Fruit fly (Drosophila melanogaster) whole organism, embryonic: Measurements from ENCODE around the gene CG5191.
A peak's percentile ranks its signal among the peaks of the same experiment; 100 is the strongest.

Source experiments
- Atf-2 ChIP-seq: fragments of 200-800 bp; sonication (Bioruptor generic); optimal IDR thresholded peaks from 2 replicates; lab custom pipeline; 2016; ENCODE audit warnings: missing biosample characterization, missing genetic modification characterization
- Awh ChIP-seq: fragments of 200-800 bp; sonication (Bioruptor generic); IDR thresholded peaks from 2 replicates; pipeline ENCODE4, ENCODE4 v1.3.6; 2022; ENCODE audit warnings: missing biosample characterization, missing genetic modification characterization
- B-H2 ChIP-seq: fragments of 200-800 bp; sonication (Bioruptor generic); optimal IDR thresholded peaks from 2 replicates; lab custom pipeline; 2018; ENCODE audit warnings: missing biosample characterization, mild to moderate bottlenecking, missing genetic modification characterization
- Bteb2 ChIP-seq: fragments of 200-800 bp; sonication (Bioruptor generic); optimal IDR thresholded peaks from 2 replicates; lab custom pipeline; 2016; ENCODE audit warnings: missing biosample characterization, missing genetic modification characterization
- CG10959 ChIP-seq: fragments of 200-800 bp; sonication (Bioruptor generic); IDR thresholded peaks from 2 replicates; pipeline ENCODE4 v1.3.6; 2022; ENCODE audit warnings: missing biosample characterization, missing genetic modification characterization
- CG11696 ChIP-seq: fragments of 200-800 bp; sonication (Bioruptor generic); IDR thresholded peaks from 2 replicates; pipeline ENCODE4 v1.3.6; 2022; ENCODE audit warnings: missing biosample characterization, missing genetic modification characterization
- CG30431 ChIP-seq: fragments of 200-800 bp; sonication (Bioruptor generic); optimal IDR thresholded peaks from 2 replicates; lab custom pipeline; 2017; ENCODE audit warnings: missing biosample characterization, missing genetic modification characterization
- CG31441 ChIP-seq: fragments of 200-800 bp; sonication (Bioruptor generic); IDR thresholded peaks from 2 replicates; pipeline ENCODE4 v1.3.6; 2022; ENCODE audit warnings: missing biosample characterization, missing genetic modification characterization
- CG3163 ChIP-seq: fragments of 200-800 bp; sonication (Bioruptor generic); optimal IDR thresholded peaks from 3 replicates; lab custom pipeline; 2016; ENCODE audit warnings: missing biosample characterization, missing genetic modification characterization
- CG3281 ChIP-seq: fragments of 200-800 bp; sonication (Bioruptor generic); optimal IDR thresholded peaks from 3 replicates; lab custom pipeline; 2017; ENCODE audit warnings: missing biosample characterization, mild to moderate bottlenecking, missing genetic modification characterization
- CG34376 ChIP-seq: fragments of 200-800 bp; sonication (Bioruptor generic); optimal IDR thresholded peaks from 2 replicates; lab custom pipeline; 2018; ENCODE audit warnings: missing biosample characterization, mild to moderate bottlenecking, missing genetic modification characterization
- CG4617 ChIP-seq: fragments of 200-800 bp; sonication (Bioruptor generic); optimal IDR thresholded peaks from 3 replicates; lab custom pipeline; 2016; ENCODE audit warnings: missing biosample characterization, missing genetic modification characterization, borderline replicate concordance
- CG6683 ChIP-seq: fragments of 200-800 bp; sonication (Bioruptor generic); optimal IDR thresholded peaks from 2 replicates; lab custom pipeline; 2017; ENCODE audit warnings: missing biosample characterization, mild to moderate bottlenecking, missing genetic modification characterization, missing genetic modification reagents
- CG7271 ChIP-seq: fragments of 200-800 bp; sonication (Bioruptor generic); optimal IDR thresholded peaks from 2 replicates; lab custom pipeline; 2018; ENCODE audit warnings: missing biosample characterization, mild to moderate bottlenecking, missing genetic modification characterization, moderate library complexity
- CG7963 ChIP-seq: fragments of 200-800 bp; sonication (Bioruptor generic); IDR thresholded peaks from 3 replicates; pipeline ENCODE4 v1.3.6; 2022; ENCODE audit warnings: missing biosample characterization, missing genetic modification characterization; ENCODE audit not compliant: partially characterized antibody
- Dbx ChIP-seq: fragments of 200-800 bp; sonication (Bioruptor generic); IDR thresholded peaks from 3 replicates; pipeline ENCODE4 v1.3.6; 2022; ENCODE audit warnings: missing biosample characterization, missing genetic modification characterization
- Deaf1 ChIP-seq: fragments of 200-800 bp; optimal IDR thresholded peaks from 3 replicates; lab custom pipeline; 2019; ENCODE audit warnings: missing biosample characterization, mild to moderate bottlenecking, missing genetic modification characterization, moderate library complexity
- Dfd ChIP-seq, 2 experiments: fragments of >200 bp; optimal IDR thresholded peaks; 2 replicates each; lab custom pipeline; 2017; ENCODE audit warnings: missing biosample characterization in 2 of 2, missing genetic modification characterization in 2 of 2
- Dp ChIP-seq: fragments of 200-800 bp; sonication (Bioruptor generic); optimal IDR thresholded peaks from 2 replicates; lab custom pipeline; 2018; ENCODE audit warnings: missing biosample characterization, mild to moderate bottlenecking, missing genetic modification characterization, moderate library complexity
- Fer1 ChIP-seq: fragments of 200-800 bp; sonication (Bioruptor generic); optimal IDR thresholded peaks from 2 replicates; lab custom pipeline; 2017; ENCODE audit warnings: missing biosample characterization, mild to moderate bottlenecking, missing genetic modification characterization
- HHEX ChIP-seq: fragments of 200-800 bp; sonication (Bioruptor generic); optimal IDR thresholded peaks from 3 replicates; lab custom pipeline; 2017; ENCODE audit warnings: missing biosample characterization, mild to moderate bottlenecking, missing genetic modification characterization, missing genetic modification reagents
- Mrtf ChIP-seq: fragments of 200-800 bp; sonication (Bioruptor generic); IDR thresholded peaks from 3 replicates; pipeline ENCODE4 v1.3.6; 2022; ENCODE audit warnings: missing biosample characterization, missing genetic modification characterization
- NfI ChIP-seq: fragments of 200-800 bp; sonication (Bioruptor generic); optimal IDR thresholded peaks from 3 replicates; lab custom pipeline; 2018; ENCODE audit warnings: missing biosample characterization, mild to moderate bottlenecking, missing genetic modification characterization, moderate library complexity
- Oli ChIP-seq: fragments of 200-800 bp; sonication (Bioruptor generic); optimal IDR thresholded peaks from 2 replicates; lab custom pipeline; 2018; ENCODE audit warnings: missing biosample characterization, mild to moderate bottlenecking, missing genetic modification characterization, moderate library complexity
- Side ChIP-seq: fragments of 200-800 bp; sonication (Bioruptor generic); optimal IDR thresholded peaks from 2 replicates; lab custom pipeline; 2016; ENCODE audit warnings: missing biosample characterization, missing genetic modification characterization
- Sox100B ChIP-seq: fragments of 200-800 bp; sonication (Bioruptor generic); optimal IDR thresholded peaks from 3 replicates; lab custom pipeline; 2018; ENCODE audit warnings: missing biosample characterization, mild to moderate bottlenecking, missing genetic modification characterization
- Taf1 ChIP-seq: fragments of 200-800 bp; sonication (Bioruptor generic); IDR thresholded peaks from 2 replicates; pipeline ENCODE4 v1.3.6; 2022; ENCODE audit warnings: missing biosample characterization, missing genetic modification characterization
- Trl ChIP-seq, 3 experiments: fragments of >200 bp in 2 of 3; fragments of 200-800 bp in 1 of 3; sonication (Bioruptor generic) in 1 of 3; optimal IDR thresholded peaks; 2 replicates in 1 of 3; 3 replicates in 2 of 3; lab custom pipeline; 2016 to 2017; ENCODE audit warnings: missing biosample characterization in 1 of 3, missing genetic modification characterization in 1 of 3
- ab ChIP-seq: fragments of 200-800 bp; sonication (Bioruptor generic); optimal IDR thresholded peaks from 2 replicates; lab custom pipeline; 2016; ENCODE audit warnings: missing biosample characterization, missing genetic modification characterization
- ac ChIP-seq: fragments of 200-800 bp; sonication (Bioruptor generic); optimal IDR thresholded peaks from 3 replicates; lab custom pipeline; 2017; ENCODE audit warnings: missing biosample characterization, mild to moderate bottlenecking, missing genetic modification characterization
- ash1 ChIP-seq: fragments of 200-800 bp; sonication (Bioruptor generic); optimal IDR thresholded peaks from 2 replicates; lab custom pipeline; 2018; ENCODE audit warnings: missing biosample characterization, mild to moderate bottlenecking, missing genetic modification characterization
- bab2 ChIP-seq: fragments of 200-800 bp; sonication (Bioruptor generic); optimal IDR thresholded peaks from 2 replicates; lab custom pipeline; 2016; ENCODE audit warnings: missing biosample characterization, missing genetic modification characterization
- cato ChIP-seq: fragments of 200-800 bp; sonication (Bioruptor generic); optimal IDR thresholded peaks from 2 replicates; lab custom pipeline; 2016; ENCODE audit warnings: missing biosample characterization, missing genetic modification characterization, borderline replicate concordance
- gcm ChIP-seq: fragments of 200-800 bp; sonication (Bioruptor generic); optimal IDR thresholded peaks from 2 replicates; lab custom pipeline; 2019; ENCODE audit warnings: missing biosample characterization, mild to moderate bottlenecking, missing genetic modification characterization, moderate library complexity
- gro ChIP-seq: fragments of 200-800 bp; sonication (Bioruptor generic); optimal IDR thresholded peaks from 2 replicates; lab custom pipeline; 2016; ENCODE audit warnings: missing biosample characterization, missing genetic modification characterization
- ken ChIP-seq: fragments of 200-800 bp; sonication (Bioruptor generic); IDR thresholded peaks from 3 replicates; pipeline ENCODE4 v1.3.6; 2022; ENCODE audit warnings: missing biosample characterization, missing genetic modification characterization
- maf-S ChIP-seq: fragments of 200-800 bp; sonication (Bioruptor generic); optimal IDR thresholded peaks from 2 replicates; lab custom pipeline; 2016; ENCODE audit warnings: missing biosample characterization, missing genetic modification characterization
- mirr ChIP-seq: fragments of 200-800 bp; sonication (Bioruptor generic); optimal IDR thresholded peaks from 3 replicates; lab custom pipeline; 2018; ENCODE audit warnings: missing biosample characterization, mild to moderate bottlenecking, missing genetic modification characterization
- nerfin-2 ChIP-seq: fragments of 200-800 bp; sonication (Bioruptor generic); IDR thresholded peaks from 2 replicates; pipeline ENCODE4 v1.3.6; 2022; ENCODE audit warnings: missing biosample characterization, missing genetic modification characterization; ENCODE audit not compliant: partially characterized antibody
- nom ChIP-seq: fragments of 200-800 bp; sonication (Bioruptor generic); optimal IDR thresholded peaks from 2 replicates; lab custom pipeline; 2017; ENCODE audit warnings: missing biosample characterization, missing genetic modification characterization, mild to moderate bottlenecking, moderate library complexity, missing genetic modification reagents
- pho ChIP-seq: fragments of 200-800 bp; sonication (Bioruptor generic); optimal IDR thresholded peaks from 2 replicates; lab custom pipeline; 2016; ENCODE audit warnings: missing biosample characterization, missing genetic modification characterization
- row ChIP-seq: fragments of 200-800 bp; sonication (Bioruptor generic); IDR thresholded peaks from 3 replicates; pipeline ENCODE4 v1.3.6; 2022; ENCODE audit warnings: missing biosample characterization, missing genetic modification characterization
- sc ChIP-seq, 3 experiments: fragments of >200 bp in 2 of 3; fragments of 200-800 bp in 1 of 3; sonication (Bioruptor generic) in 1 of 3; optimal IDR thresholded peaks; 2 replicates in 2 of 3; 3 replicates in 1 of 3; lab custom pipeline; 2017; ENCODE audit warnings: mild to moderate bottlenecking in 1 of 3, missing biosample characterization in 1 of 3, missing genetic modification characterization in 1 of 3, missing genetic modification reagents in 1 of 3
- sima ChIP-seq: fragments of 200-800 bp; sonication (Bioruptor generic); optimal IDR thresholded peaks from 2 replicates; lab custom pipeline; 2016; ENCODE audit warnings: missing biosample characterization, missing genetic modification characterization
- slp2 ChIP-seq: fragments of 200-800 bp; sonication (Bioruptor generic); optimal IDR thresholded peaks from 2 replicates; lab custom pipeline; 2016; ENCODE audit warnings: missing biosample characterization, missing genetic modification characterization
- unc-4 ChIP-seq: fragments of 200-800 bp; sonication (Bioruptor generic); IDR thresholded peaks from 2 replicates; pipeline ENCODE4 v1.3.6; 2022; ENCODE audit warnings: missing biosample characterization, missing genetic modification characterization; ENCODE audit not compliant: partially characterized antibody
- wdn ChIP-seq: fragments of 200-800 bp; sonication (Bioruptor generic); IDR thresholded peaks from 2 replicates; pipeline ENCODE4 v1.3.6; 2022; ENCODE audit warnings: missing biosample characterization, missing genetic modification characterization
- wek ChIP-seq: fragments of 200-800 bp; sonication (Bioruptor generic); optimal IDR thresholded peaks from 3 replicates; lab custom pipeline; 2018; ENCODE audit warnings: missing biosample characterization, mild to moderate bottlenecking, missing genetic modification characterization, moderate library complexity
- zen2 ChIP-seq: fragments of 200-800 bp; sonication (Bioruptor generic); IDR thresholded peaks from 3 replicates; pipeline ENCODE4 v1.3.6; 2022; ENCODE audit warnings: missing biosample characterization, missing genetic modification characterization; ENCODE audit not compliant: partially characterized antibody

CG5191 gene

dm6 chr3R:20579816-20580215 is 19.2 kb downstream of the CG5191 start, which contains the start of the genes EloB and Srp14 (continued):
- TF ChIP-seq HHEX (GFP tag; lab: Kevin White, UChicago): peak; percentile 42
- TF ChIP-seq ac: no peak
- peak; percentile 70 for TF ChIP-seq slp2
- peak; percentile 81 for TF ChIP-seq CG3281 (GFP tag; lab: Kevin White, UChicago)
- TF ChIP-seq Oli: peak; percentile 64
- peak; percentile 47 for TF ChIP-seq CG30431 (GFP tag; lab: Kevin White, UChicago)
- TF ChIP-seq Deaf1: no peak
- no peak for TF ChIP-seq CG11696 (GFP tag; lab: Robert Waterston, UW)
- peak; percentile 70 for TF ChIP-seq CG10959 (GFP tag; lab: Robert Waterston, UW)
- peak; percentile 1 for TF ChIP-seq sima (GFP tag; lab: Kevin White, UChicago)
- no peak for TF ChIP-seq sc (optimal IDR thresholded peaks at IDR 0.05; lab: Kevin White, UChicago)
- no peak for TF ChIP-seq sc (GFP tag; optimal IDR thresholded peaks at IDR 0.05; lab: Kevin White, UChicago)
- TF ChIP-seq Trl (optimal IDR thresholded peaks at IDR 0.05; lab: Kevin White, UChicago): no peak
- TF ChIP-seq Trl (GFP tag; optimal IDR thresholded peaks at IDR 0.05; lab: Kevin White, UChicago): peak; percentile 69
- TF ChIP-seq wdn (GFP tag; lab: Robert Waterston, UW): peak; percentile 59; the same call in 1 of the 2 replicates
- TF ChIP-seq CG31441 (GFP tag; lab: Robert Waterston, UW): peak; percentile 80; the same call in 1 of the 2 replicates
- TF ChIP-seq ab (GFP tag; lab: Kevin White, UChicago): no peak
- TF ChIP-seq Taf1 (GFP tag; lab: Robert Waterston, UW): peak; percentile 44; the same call in 1 of the 2 replicates
- TF ChIP-seq wek (GFP tag; lab: Kevin White, UChicago): peak; percentile 28
- peak; percentile 64; the same call in 2 of the 3 replicates for TF ChIP-seq Mrtf (GFP tag; lab: Robert Waterston, UW)
- peak; percentile 75 for TF ChIP-seq CG34376 (GFP tag; lab: Kevin White, UChicago)
- TF ChIP-seq Dbx (GFP tag; lab: Robert Waterston, UW): peak; percentile 91
- peak; percentile 90 for TF ChIP-seq B-H2 (GFP tag; lab: Kevin White, UChicago)
- peak; percentile 84 for TF ChIP-seq pho (GFP tag; lab: Kevin White, UChicago)
- peak; percentile 95 for TF ChIP-seq CG4617
- peak; percentile 91 for TF ChIP-seq row (GFP tag; lab: Robert Waterston, UW)
- TF ChIP-seq CG6683 (GFP tag; lab: Kevin White, UChicago): peak; percentile 45
- TF ChIP-seq Fer1 (GFP tag; lab: Kevin White, UChicago): peak; percentile 78
- no peak for TF ChIP-seq Dfd (GFP tag; optimal IDR thresholded peaks at IDR 0.05; lab: Kevin White, UChicago)
- peak; percentile 82 for TF ChIP-seq gcm
- TF ChIP-seq ash1 (GFP tag; lab: Kevin White, UChicago): no peak
- TF ChIP-seq CG3163 (GFP tag; lab: Kevin White, UChicago): peak; percentile 17
- TF ChIP-seq bab2 (GFP tag; lab: Kevin White, UChicago): peak; percentile 83
- peak; percentile 58 for TF ChIP-seq maf-S (GFP tag; lab: Kevin White, UChicago)
- peak; percentile 47 for TF ChIP-seq Atf-2
- TF ChIP-seq mirr (GFP tag; lab: Kevin White, UChicago): peak; percentile 51
- TF ChIP-seq ken: peak; percentile 59; the same call in 1 of the 3 replicates
- TF ChIP-seq gro: peak; percentile 87
- peak; percentile 98 for TF ChIP-seq unc-4 (GFP tag; lab: Robert Waterston, UW)
- TF ChIP-seq Sox100B (GFP tag; lab: Kevin White, UChicago): no peak
- TF ChIP-seq nerfin-2 (GFP tag; lab: Robert Waterston, UW): peak; percentile 88
- TF ChIP-seq CG7963: peak; percentile 95
- TF ChIP-seq NfI (GFP tag; lab: Kevin White, UChicago): peak; percentile 77
- no peak for TF ChIP-seq CG7271 (tag; lab: Kevin White, UChicago)
- peak; percentile 53 for TF ChIP-seq Side (GFP tag; lab: Kevin White, UChicago)
- peak; percentile 17 for TF ChIP-seq nom
- peak; percentile 55 for TF ChIP-seq cato
- peak; percentile 44 for TF ChIP-seq Dp
- peak; percentile 96 for TF ChIP-seq zen2 (GFP tag; lab: Robert Waterston, UW)
- TF ChIP-seq Bteb2 (GFP tag; lab: Kevin White, UChicago): peak; percentile 82
- TF ChIP-seq Awh: peak; percentile 43; the same call in 1 of the 2 replicates
